Fruit fly (Drosophila melanogaster) Kc167 (cell line): Measurements from ENCODE around the gene CG42514.

Experiments
- Myc ChIP-seq: fragments of >200 bp; optimal IDR thresholded peaks from 2 replicates; lab custom pipeline; 2017; ENCODE audit warnings: missing external identifiers
- Sin3A ChIP-seq: fragments of >200 bp; optimal IDR thresholded peaks from 2 replicates; lab custom pipeline; 2018; ENCODE audit warnings: missing external identifiers
- h ChIP-seq: fragments of >200 bp; optimal IDR thresholded peaks from 3 replicates; lab custom pipeline; 2018; ENCODE audit warnings: missing external identifiers
- psq ChIP-seq: fragments of >200 bp; optimal IDR thresholded peaks from 2 replicates; lab custom pipeline; 2017; ENCODE audit warnings: missing external identifiers
- ttk ChIP-seq: sonication (Bioruptor generic); optimal IDR thresholded peaks from 2 replicates; lab custom pipeline; 2017; ENCODE audit warnings: missing external identifiers

DNA sequence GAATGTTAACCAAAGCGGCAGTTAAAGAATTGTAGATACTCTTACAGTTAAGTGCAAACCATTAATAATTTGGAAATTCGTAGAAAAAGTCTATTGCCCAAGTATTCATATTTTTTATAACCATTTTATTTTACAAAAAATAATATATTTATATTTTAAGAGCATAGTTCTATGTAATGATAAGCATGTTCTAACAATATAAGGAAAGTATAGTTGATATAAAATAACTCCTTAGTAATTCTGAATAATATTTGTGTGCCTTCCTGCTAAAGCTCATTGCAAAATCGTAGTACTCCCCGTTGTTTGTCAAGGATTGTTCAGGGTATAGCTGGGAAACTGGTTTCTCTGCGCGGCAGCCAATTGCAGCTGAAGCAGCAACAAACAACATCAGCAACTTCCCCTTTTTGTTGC lies 19.3 kb downstream of the CG42514 start:
- TF ChIP-seq h (lab: Kevin White, UChicago), result no peak
- TF ChIP-seq Sin3A (lab: Kevin White, UChicago), result no peak
- TF ChIP-seq psq (lab: Kevin White, UChicago), result no peak
- TF ChIP-seq Myc, result no peak
- no peak for TF ChIP-seq ttk
